Fruit fly (Drosophila melanogaster): Measurements from ENCODE around the gene Gorab.

The Gorab gene

DNA sequence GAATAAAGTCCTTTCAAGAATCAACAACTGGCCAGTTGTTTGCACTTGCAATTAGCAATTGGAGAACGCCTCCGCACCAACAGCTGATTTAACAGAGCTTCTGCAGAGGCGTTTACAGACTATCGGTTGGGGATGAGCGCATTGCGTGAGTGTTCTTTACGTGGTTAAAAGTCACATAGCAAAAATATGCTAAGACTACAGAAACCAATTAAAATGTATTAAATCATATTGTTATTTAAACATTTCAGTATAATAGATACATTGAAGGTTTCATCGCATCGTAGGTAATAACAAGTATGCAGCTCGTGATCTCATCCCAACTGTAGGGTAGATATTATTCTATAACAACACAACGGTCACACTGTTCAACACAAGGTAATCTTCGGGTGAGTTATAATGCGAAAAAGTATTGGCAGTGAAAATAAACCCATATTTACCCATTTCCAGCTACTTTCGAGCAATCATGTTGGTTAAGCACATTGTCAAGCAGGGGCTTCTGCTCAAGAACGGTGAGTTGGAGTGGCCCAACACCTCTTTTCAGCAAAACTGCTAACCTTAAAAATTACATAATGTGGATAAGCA, 3.4 kb downstream of the Gorab start, which contains the start of the genes Sec3 and COX7B (continued):
- TF ChIP-seq Sox14 (GFP tag; optimal IDR thresholded peaks at IDR 0.05) (peak; percentile 62), fkh (GFP tag; optimal IDR thresholded peaks at IDR 0.05) (peak; percentile 79), CG11294 (GFP tag; IDR thresholded peaks at IDR 0.05) (no peak), Eip75B (GFP tag; optimal IDR thresholded peaks at IDR 0.05) (peak; percentile 52), Eip93F (GFP tag; optimal IDR thresholded peaks at IDR 0.05) (peak; percentile 53), achi (GFP tag; optimal IDR thresholded peaks at IDR 0.05) (peak; percentile 47), CG3032 (tag; optimal IDR thresholded peaks at IDR 0.05) (peak; percentile 59), Ets21C (GFP tag; optimal IDR thresholded peaks at IDR 0.05) (peak; percentile 63), Eip78C (GFP tag) (peak; percentile 86), Gug (GFP tag; IDR thresholded peaks at IDR 0.05) (no peak), CG11762 (GFP tag; optimal IDR thresholded peaks at IDR 0.05; ENCODE audit: insufficient read depth) (no peak), CG31627 (GFP tag; optimal IDR thresholded peaks at IDR 0.05) (peak; percentile 68), esn (GFP tag; optimal IDR thresholded peaks at IDR 0.05) (peak; percentile 75), Smox (GFP tag; optimal IDR thresholded peaks at IDR 0.05) (peak; percentile 71)

dm6 chr3L:17421319-17421718, 7.3 kb downstream of the Gorab start, which contains the start of gene blot:
blot (minus strand) TSS chr3L:17421514.
- TF ChIP-seq Sox102F (GFP tag; optimal IDR thresholded peaks at IDR 0.05) (peak; percentile 26), CG6163 (GFP tag; IDR thresholded peaks at IDR 0.05) (peak; percentile 23; the same call in 2 of the 3 replicates), CG1621 (tag; optimal IDR thresholded peaks at IDR 0.05) (peak; percentile 36), Lpt (GFP tag; optimal IDR thresholded peaks at IDR 0.05) (no peak), svp (GFP tag) (peak; percentile 92), CG6792 (GFP tag; optimal IDR thresholded peaks at IDR 0.05) (no peak), CG3919 (GFP tag; optimal IDR thresholded peaks at IDR 0.05) (peak; percentile 45), net (GFP tag; optimal IDR thresholded peaks at IDR 0.05) (peak; percentile 2), ss (GFP tag; optimal IDR thresholded peaks at IDR 0.05) (peak; percentile 28 to 36), CG15336 (GFP tag; IDR thresholded peaks at IDR 0.05) (peak; percentile 38; the same call in 1 of the 2 replicates), CG8119 (GFP tag; IDR thresholded peaks at IDR 0.05) (0 out of 3 replicates have a peak, but pooled peaks have one; percentile 30)

DNA sequence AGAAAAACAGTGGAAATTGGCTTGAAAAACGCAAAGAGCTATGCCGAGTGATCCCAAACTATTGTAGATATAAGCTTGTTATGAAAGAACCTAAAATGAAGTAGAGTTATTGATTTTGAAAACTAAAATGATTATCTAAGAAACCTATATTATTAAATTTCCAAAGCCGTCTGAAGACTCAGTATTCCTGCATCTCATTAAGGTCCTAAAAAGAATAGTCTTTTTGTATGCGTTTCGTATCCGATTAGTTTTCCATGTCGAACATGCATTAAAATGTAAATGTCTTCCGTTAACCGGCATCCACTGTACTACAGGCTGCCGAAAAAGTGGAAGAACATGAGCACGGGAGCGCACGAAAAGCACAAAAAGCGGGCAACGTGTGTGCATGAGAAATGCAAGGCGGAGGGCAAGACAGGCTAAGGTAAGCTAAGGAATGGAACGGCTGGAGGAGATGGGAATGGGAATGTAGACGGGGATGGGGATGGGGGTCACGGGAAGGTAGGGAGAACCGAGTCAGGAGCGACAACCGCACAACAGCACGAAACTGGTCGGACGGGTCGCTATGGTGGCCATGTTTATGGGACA, 7.9 kb downstream of the Gorab start:
- TF ChIP-seq CG8119 (GFP tag; IDR thresholded peaks at IDR 0.05) (peak; percentile 33; the same call in 1 of the 3 replicates), CG4318 (GFP tag; optimal IDR thresholded peaks at IDR 0.05) (peak; percentile 50), CG9139 (GFP tag; optimal IDR thresholded peaks at IDR 0.05) (peak; percentile 58), CG34406 (GFP tag; optimal IDR thresholded peaks at IDR 0.05) (peak; percentile 84), Lpt (GFP tag; optimal IDR thresholded peaks at IDR 0.05) (peak; percentile 14), Hr39 (GFP tag; optimal IDR thresholded peaks at IDR 0.05) (peak; percentile 82), CG10669 (GFP tag; optimal IDR thresholded peaks at IDR 0.05) (peak; percentile 75), Eip78C (GFP tag) (peak; percentile 98), dsx (GFP tag; optimal IDR thresholded peaks at IDR 0.05; ENCODE audit: poor library complexity, severe bottlenecking) (peak; percentile 78), CG32006 (GFP tag; optimal IDR thresholded peaks at IDR 0.05) (peak; percentile 68), spab (GFP tag; optimal IDR thresholded peaks at IDR 0.05) (peak; percentile 83), CG3032 (tag; optimal IDR thresholded peaks at IDR 0.05) (peak; percentile 84), salr (GFP tag; optimal IDR thresholded peaks at IDR 0.05) (peak; percentile 14 to 76), net (GFP tag; optimal IDR thresholded peaks at IDR 0.05) (peak; percentile 61), Eip93F (GFP tag; optimal IDR thresholded peaks at IDR 0.05) (peak; percentile 58), ss (GFP tag; optimal IDR thresholded peaks at IDR 0.05) (peak; percentile 65 to 87), topi (GFP tag; optimal IDR thresholded peaks at IDR 0.05) (peak; percentile 88), esn (GFP tag; optimal IDR thresholded peaks at IDR 0.05) (peak; percentile 89), acj6 (GFP tag; optimal IDR thresholded peaks at IDR 0.05) (peak; percentile 84), fkh (GFP tag; optimal IDR thresholded peaks at IDR 0.05) (no peak), CG11902 (GFP tag; optimal IDR thresholded peaks at IDR 0.05) (peak; percentile 71), CG3919 (GFP tag; optimal IDR thresholded peaks at IDR 0.05) (peak; percentile 79), Ets21C (GFP tag; optimal IDR thresholded peaks at IDR 0.05) (peak; percentile 81), fd59A (GFP tag; optimal IDR thresholded peaks at IDR 0.05) (peak; percentile 83), Hr38 (GFP tag; optimal IDR thresholded peaks at IDR 0.05) (no peak), CG15336 (GFP tag; IDR thresholded peaks at IDR 0.05) (peak; percentile 58; the same call in 1 of the 2 replicates), Hr4 (GFP tag; optimal IDR thresholded peaks at IDR 0.05) (peak; percentile 57), CG6808 (GFP tag; optimal IDR thresholded peaks at IDR 0.05) (peak; percentile 87), CG6163 (GFP tag; IDR thresholded peaks at IDR 0.05) (no peak; the same call in 1 of the 3 replicates), CG7368 (GFP tag; optimal IDR thresholded peaks at IDR 0.05) (peak; percentile 70), CG6854 (GFP tag; optimal IDR thresholded peaks at IDR 0.05) (peak; percentile 22), Smox (GFP tag; optimal IDR thresholded peaks at IDR 0.05) (peak; percentile 81), Sox14 (GFP tag; optimal IDR thresholded peaks at IDR 0.05) (peak; percentile 86), CG6792 (GFP tag; optimal IDR thresholded peaks at IDR 0.05) (peak; percentile 88)
